ENCODE assay signal across 3 worm cellular contexts in genomic region chrX:15937854-15938253, ce11.
TF ChIP-seq lines count a peak whose summit lies in the region.

No protein-coding gene starts in this region.

TF ChIP-seq in whole organism, L4 larva, 104 proteins besides CTCF, POLR2A, EP300 and RAD21:
- TF ChIP-seq nhr-11 (tag; optimal IDR thresholded peaks at IDR 0.05; lab: Kevin White, UChicago) (no peak), ZK546.5 (tag; optimal IDR thresholded peaks at IDR 0.05; lab: Kevin White, UChicago) (no peak), ceh-62 (tag; optimal IDR thresholded peaks at IDR 0.05; lab: Kevin White, UChicago) (no peak), gei-8 (GFP tag; optimal IDR thresholded peaks at IDR 0.05; lab: Kevin White, UChicago) (no peak), dmd-8 (GFP tag; IDR thresholded peaks at IDR 0.05; lab: Robert Waterston, UW) (no peak), set-16 (GFP tag; IDR thresholded peaks at IDR 0.05; lab: Robert Waterston, UW) (peak; percentile 91), skn-1 (tag; optimal IDR thresholded peaks at IDR 0.05; lab: Kevin White, UChicago) (no peak), snpc-1.2 (GFP tag; IDR thresholded peaks at IDR 0.05; lab: Robert Waterston, UW) (peak; percentile 29; the same call in 1 of the 2 replicates), madf-5 (GFP tag; IDR thresholded peaks at IDR 0.05; lab: Robert Waterston, UW) (0 out of 4 replicates have a peak, but pooled peaks of 1 of the 2 experiments have one; percentile 28)

TF ChIP-seq in whole organism, late embryonic, 69 proteins besides CTCF, POLR2A, EP300 and RAD21:
- TF ChIP-seq ceh-34 (tag; optimal IDR thresholded peaks at IDR 0.05; lab: Kevin White, UChicago) (peak; percentile 5), lim-6 (tag; optimal IDR thresholded peaks at IDR 0.05; lab: Kevin White, UChicago) (no peak)
TF ChIP-seq in whole organism, late embryonic: peak in this region for 1.

TF ChIP-seq in whole organism, young adult, 124 proteins besides CTCF, POLR2A, EP300 and RAD21:
- TF ChIP-seq rec-8 (tag; optimal IDR thresholded peaks at IDR 0.05; lab: Kevin White, UChicago) (no peak), dox-1 (GFP tag; IDR thresholded peaks at IDR 0.05; lab: Robert Waterston, UW) (0 out of 2 replicates have a peak, but pooled peaks have one; percentile 7), zfh-2 (GFP tag; conservative IDR thresholded peaks at IDR 0.05; lab: Robert Waterston, UW) (peak; percentile 91), snpc-4 (GFP tag; optimal IDR thresholded peaks at IDR 0.05; lab: Kevin White, UChicago) (no peak), snpc-4 (tag; optimal IDR thresholded peaks at IDR 0.05; lab: Kevin White, UChicago) (peak in 2 of 4 experiments; percentile 61 to 78), efl-1 (GFP tag; optimal IDR thresholded peaks at IDR 0.05; lab: Kevin White, UChicago) (no peak), egrh-3 (GFP tag; IDR thresholded peaks at IDR 0.05; lab: Robert Waterston, UW) (peak; percentile 78; the same call in 1 of the 2 replicates)
